Worm (Caenorhabditis elegans) whole organism, early embryonic: Measurements from ENCODE around the gene aakg-3.

Source experiments
- B0310.2 ChIP-seq: sonication (generic microtip); optimal IDR thresholded peaks from 2 replicates; lab custom pipeline; 2016; ENCODE audit warnings: mild to moderate bottlenecking, missing genetic modification characterization, missing compliant biosample characterization
- ama-1 ChIP-seq: fragments of 150-350 bp; optimal IDR thresholded peaks from 2 replicates; lab custom pipeline; 2014
- ceh-13 ChIP-seq: fragments of 200-800 bp; sonication (Bioruptor generic); optimal IDR thresholded peaks from 2 replicates; lab custom pipeline; 2018; ENCODE audit warnings: mild to moderate bottlenecking, missing genetic modification characterization, missing compliant biosample characterization
- ceh-36 ChIP-seq: sonication (generic microtip); optimal IDR thresholded peaks from 2 replicates; lab custom pipeline; 2016; ENCODE audit warnings: missing genetic modification characterization, inconsistent platforms, missing compliant biosample characterization
- ets-7 ChIP-seq: sonication (generic microtip); optimal IDR thresholded peaks from 2 replicates; lab custom pipeline; 2016; ENCODE audit warnings: missing genotype, missing genetic modification characterization, missing compliant biosample characterization
- flt-1 ChIP-seq: fragments of 200-800 bp; sonication (Bioruptor generic); IDR thresholded peaks from 2 replicates; pipeline ENCODE4 v1.3.6; 2022; ENCODE audit warnings: missing genetic modification characterization, missing compliant biosample characterization
- pes-1 ChIP-seq: fragments of 200-800 bp; sonication (Bioruptor generic); IDR thresholded peaks from 2 replicates; pipeline ENCODE4 v1.3.6; 2022; ENCODE audit warnings: missing genetic modification reagents, missing genetic modification characterization, missing compliant biosample characterization
- sea-1 ChIP-seq: fragments of 200-800 bp; sonication (Bioruptor generic); conservative IDR thresholded peaks from 2 replicates; pipeline ENCODE4 v1.3.6; 2022; ENCODE audit warnings: missing genetic modification characterization, missing compliant biosample characterization

DNA sequence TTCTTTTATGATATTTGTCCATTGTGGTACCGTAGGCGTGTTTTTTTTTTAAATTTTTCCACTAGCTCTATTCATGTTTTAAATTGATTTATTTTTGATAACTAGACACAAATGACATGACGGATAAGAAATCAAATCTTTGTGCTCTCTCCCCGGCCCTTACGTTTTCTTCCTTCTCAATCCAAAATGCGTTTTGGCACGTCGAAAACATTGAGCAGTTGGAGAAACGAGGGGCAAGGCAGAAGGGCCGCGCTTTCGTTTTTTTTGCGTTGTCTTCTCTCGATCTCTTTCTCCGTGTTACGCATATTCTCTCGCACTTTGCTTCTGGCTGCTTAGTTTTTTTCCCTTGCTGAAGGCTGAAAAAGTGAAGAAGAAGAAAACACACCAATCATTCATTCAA lies 37.2 kb upstream of the aakg-3 start:
- TF ChIP-seq pes-1 (GFP tag; lab: Robert Waterston, UW) (no peak), flt-1 (no peak), ama-1 (no peak), sea-1 (GFP tag; lab: Robert Waterston, UW) (no peak), ets-7 (tag; lab: Kevin White, UChicago) (no peak), ceh-13 (no peak), B0310.2 (no peak), ceh-36 (tag; lab: Kevin White, UChicago) (no peak)
